ENCODE assay signal across 1 fruit fly cellular context in the genomic region with DNA sequence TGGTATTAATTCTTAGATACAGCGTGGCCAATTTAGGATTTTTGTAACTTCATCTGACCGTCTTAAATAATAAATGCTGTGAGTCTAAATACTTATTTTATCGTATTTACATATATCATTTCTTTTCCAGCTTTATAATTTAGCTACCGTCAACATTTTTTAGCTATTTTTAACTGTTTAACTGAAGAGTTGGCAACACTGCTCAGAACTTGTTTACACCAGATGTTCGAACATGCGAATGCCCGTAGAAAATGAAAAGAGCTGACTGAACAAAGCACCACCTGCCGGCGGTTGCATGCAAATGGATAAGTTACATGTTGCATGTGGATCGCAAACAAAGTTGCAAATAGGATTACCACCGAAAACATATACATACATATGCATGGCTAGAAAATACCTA.
TF ChIP-seq lines count a peak whose summit lies in the region.

No protein-coding gene starts in this region.

TF ChIP-seq in whole organism, embryonic, 481 proteins besides CTCF, POLR2A, EP300 and RAD21 (continued from another document and continues in another):
- TF ChIP-seq Dfd (GFP tag; optimal IDR thresholded peaks at IDR 0.05; lab: Kevin White, UChicago) (no peak), Hsf (GFP tag; optimal IDR thresholded peaks at IDR 0.05; lab: Kevin White, UChicago) (no peak), ash1 (GFP tag; optimal IDR thresholded peaks at IDR 0.05; lab: Kevin White, UChicago) (no peak), fru (optimal IDR thresholded peaks at IDR 0.05; lab: Kevin White, UChicago) (no peak), dmrt99B (tag; optimal IDR thresholded peaks at IDR 0.05; lab: Kevin White, UChicago) (no peak), CG14860 (GFP tag; IDR thresholded peaks at IDR 0.05; lab: Robert Waterston, UW; ENCODE audit: partially characterized antibody) (no peak), run (tag; optimal IDR thresholded peaks at IDR 0.05; lab: Kevin White, UChicago) (no peak), ase (GFP tag; IDR thresholded peaks at IDR 0.05; lab: Robert Waterston, UW) (no peak), Doc2 (GFP tag; IDR thresholded peaks at IDR 0.05; lab: Robert Waterston, UW) (no peak), unc-4 (GFP tag; IDR thresholded peaks at IDR 0.05; lab: Robert Waterston, UW; ENCODE audit: partially characterized antibody) (no peak), CG10543 (GFP tag; optimal IDR thresholded peaks at IDR 0.05; lab: Kevin White, UChicago) (no peak), CG3163 (GFP tag; optimal IDR thresholded peaks at IDR 0.05; lab: Kevin White, UChicago) (no peak), crp (GFP tag; optimal IDR thresholded peaks at IDR 0.05; lab: Kevin White, UChicago) (peak in 1 of 2 experiments; percentile 30), CG31441 (GFP tag; IDR thresholded peaks at IDR 0.05; lab: Robert Waterston, UW) (0 out of 2 replicates have a peak, but pooled peaks have one; percentile 14), CG18619 (GFP tag; optimal IDR thresholded peaks at IDR 0.05; lab: Kevin White, UChicago) (no peak), zen (tag; optimal IDR thresholded peaks at IDR 0.05; lab: Kevin White, UChicago) (no peak), gcm (GFP tag; optimal IDR thresholded peaks at IDR 0.05; lab: Kevin White, UChicago) (peak; percentile 7), gro (GFP tag; optimal IDR thresholded peaks at IDR 0.05; lab: Kevin White, UChicago) (no peak), CG17912 (GFP tag; optimal IDR thresholded peaks at IDR 0.05; lab: Kevin White, UChicago) (no peak), zf30C (GFP tag; optimal IDR thresholded peaks at IDR 0.05; lab: Kevin White, UChicago) (no peak), rib (GFP tag; IDR thresholded peaks at IDR 0.05; lab: Robert Waterston, UW) (no peak), ab (GFP tag; optimal IDR thresholded peaks at IDR 0.05; lab: Kevin White, UChicago) (no peak), MESR4 (GFP tag; optimal IDR thresholded peaks at IDR 0.05; lab: Kevin White, UChicago) (no peak), BEAF-32 (GFP tag; optimal IDR thresholded peaks at IDR 0.05; lab: Kevin White, UChicago) (no peak), Atf3 (GFP tag; optimal IDR thresholded peaks at IDR 0.05; lab: Kevin White, UChicago) (no peak), CG32532 (GFP tag; IDR thresholded peaks at IDR 0.05; lab: Robert Waterston, UW) (peak; percentile 52; the same call in 1 of the 2 replicates), HmgZ (tag; optimal IDR thresholded peaks at IDR 0.05; lab: Kevin White, UChicago) (peak; percentile 4), onecut (GFP tag; IDR thresholded peaks at IDR 0.05; lab: Robert Waterston, UW) (no peak), CG7987 (GFP tag; optimal IDR thresholded peaks at IDR 0.05; lab: Kevin White, UChicago) (no peak), CG31388 (GFP tag; optimal IDR thresholded peaks at IDR 0.05; lab: Kevin White, UChicago) (no peak), CG4617 (GFP tag; optimal IDR thresholded peaks at IDR 0.05; lab: Kevin White, UChicago; ENCODE audit: borderline replicate concordance) (no peak), CG1233 (GFP tag; optimal IDR thresholded peaks at IDR 0.05; lab: Kevin White, UChicago) (no peak), Elba2 (GFP tag; optimal IDR thresholded peaks at IDR 0.05; lab: Kevin White, UChicago) (no peak), klu (GFP tag; IDR thresholded peaks at IDR 0.05; lab: Robert Waterston, UW) (no peak), Ets97D (GFP tag; optimal IDR thresholded peaks at IDR 0.05; lab: Kevin White, UChicago) (no peak), CG12942 (GFP tag; optimal IDR thresholded peaks at IDR 0.05; lab: Kevin White, UChicago) (no peak), sens (GFP tag; lab: Kevin White, UChicago) (peak; percentile 72), Spps (tag; optimal IDR thresholded peaks at IDR 0.05; lab: Kevin White, UChicago) (no peak), Aef1 (GFP tag; IDR thresholded peaks at IDR 0.05; lab: Robert Waterston, UW) (no peak), CG11093 (GFP tag; IDR thresholded peaks at IDR 0.05; lab: Robert Waterston, UW) (no peak), cad (GFP tag; optimal IDR thresholded peaks at IDR 0.05; lab: Kevin White, UChicago) (no peak), Ptx1 (GFP tag; IDR thresholded peaks at IDR 0.05; lab: Robert Waterston, UW) (no peak), en (GFP tag; optimal IDR thresholded peaks at IDR 0.05; lab: Kevin White, UChicago) (no peak), dm (GFP tag; optimal IDR thresholded peaks at IDR 0.05; lab: Kevin White, UChicago) (no peak), Asciz (GFP tag; optimal IDR thresholded peaks at IDR 0.05; lab: Kevin White, UChicago) (no peak), tin (GFP tag; optimal IDR thresholded peaks at IDR 0.05; lab: Kevin White, UChicago) (peak; percentile 6), ttk (GFP tag; IDR thresholded peaks at IDR 0.05; lab: Robert Waterston, UW) (no peak), CG10431 (GFP tag; optimal IDR thresholded peaks at IDR 0.05; lab: Kevin White, UChicago) (no peak), Scr (GFP tag; IDR thresholded peaks at IDR 0.05; lab: Robert Waterston, UW; ENCODE audit: partially characterized antibody) (no peak), exex (tag; optimal IDR thresholded peaks at IDR 0.05; lab: Kevin White, UChicago) (no peak), cato (GFP tag; optimal IDR thresholded peaks at IDR 0.05; lab: Kevin White, UChicago; ENCODE audit: borderline replicate concordance) (no peak), CG15514 (GFP tag; optimal IDR thresholded peaks at IDR 0.05; lab: Kevin White, UChicago) (peak; percentile 54), nau (GFP tag; optimal IDR thresholded peaks at IDR 0.05; lab: Kevin White, UChicago) (no peak), bab2 (GFP tag; optimal IDR thresholded peaks at IDR 0.05; lab: Kevin White, UChicago) (no peak), emc (GFP tag; optimal IDR thresholded peaks at IDR 0.05; lab: Kevin White, UChicago) (no peak), TFAM (GFP tag; optimal IDR thresholded peaks at IDR 0.05; lab: Kevin White, UChicago) (no peak), CG2678 (tag; optimal IDR thresholded peaks at IDR 0.05; lab: Kevin White, UChicago) (peak; percentile 11), CG10654 (GFP tag; optimal IDR thresholded peaks at IDR 0.05; lab: Kevin White, UChicago) (no peak), B-H1 (GFP tag; IDR thresholded peaks at IDR 0.05; lab: Robert Waterston, UW) (no peak), CG14667 (GFP tag; IDR thresholded peaks at IDR 0.05; lab: Robert Waterston, UW) (no peak), gcm2 (GFP tag; optimal IDR thresholded peaks at IDR 0.05; lab: Kevin White, UChicago) (no peak), CG18764 (GFP tag; optimal IDR thresholded peaks at IDR 0.05; lab: Kevin White, UChicago) (no peak), CG4424 (GFP tag; optimal IDR thresholded peaks at IDR 0.05; lab: Kevin White, UChicago) (no peak), pita (GFP tag; optimal IDR thresholded peaks at IDR 0.05; lab: Kevin White, UChicago) (no peak), wek (GFP tag; optimal IDR thresholded peaks at IDR 0.05; lab: Kevin White, UChicago) (no peak), CG33557 (GFP tag; optimal IDR thresholded peaks at IDR 0.05; lab: Kevin White, UChicago) (peak; percentile 36), CG14965 (GFP tag; optimal IDR thresholded peaks at IDR 0.05; lab: Kevin White, UChicago; ENCODE audit: borderline replicate concordance) (no peak), oc (tag; optimal IDR thresholded peaks at IDR 0.05; lab: Kevin White, UChicago) (peak; percentile 74), sima (GFP tag; optimal IDR thresholded peaks at IDR 0.05; lab: Kevin White, UChicago) (no peak), Hey (tag; optimal IDR thresholded peaks at IDR 0.05; lab: Kevin White, UChicago) (no peak), toy (GFP tag; IDR thresholded peaks at IDR 0.05; lab: Robert Waterston, UW) (no peak), HLH3B (GFP tag; IDR thresholded peaks at IDR 0.05; lab: Robert Waterston, UW) (no peak), luna (GFP tag; optimal IDR thresholded peaks at IDR 0.05; lab: Kevin White, UChicago) (no peak), CG3726 (GFP tag; IDR thresholded peaks at IDR 0.05; lab: Robert Waterston, UW) (no peak), scrt (GFP tag; optimal IDR thresholded peaks at IDR 0.05; lab: Kevin White, UChicago) (peak; percentile 49), CG34224 (GFP tag; IDR thresholded peaks at IDR 0.05; lab: Robert Waterston, UW; ENCODE audit: partially characterized antibody) (no peak), ro (GFP tag; IDR thresholded peaks at IDR 0.05; lab: Robert Waterston, UW) (no peak), CG11695 (GFP tag; IDR thresholded peaks at IDR 0.05; lab: Robert Waterston, UW) (no peak), CG1529 (GFP tag; optimal IDR thresholded peaks at IDR 0.05; lab: Kevin White, UChicago) (no peak), CG18262 (tag; optimal IDR thresholded peaks at IDR 0.05; lab: Kevin White, UChicago) (peak; percentile 4), CG8281 (tag; optimal IDR thresholded peaks at IDR 0.05; lab: Kevin White, UChicago) (no peak), stc (GFP tag; IDR thresholded peaks at IDR 0.05; lab: Robert Waterston, UW) (no peak), wdn (GFP tag; IDR thresholded peaks at IDR 0.05; lab: Robert Waterston, UW) (no peak), Sin3A (optimal IDR thresholded peaks at IDR 0.05; lab: Kevin White, UChicago) (no peak), Optix (GFP tag; IDR thresholded peaks at IDR 0.05; lab: Robert Waterston, UW) (no peak), NC2α (GFP tag; optimal IDR thresholded peaks at IDR 0.05; lab: Kevin White, UChicago) (no peak), CG10462 (GFP tag; optimal IDR thresholded peaks at IDR 0.05; lab: Kevin White, UChicago) (no peak), tap (tag; optimal IDR thresholded peaks at IDR 0.05; lab: Kevin White, UChicago) (no peak), Vsx1 (GFP tag; optimal IDR thresholded peaks at IDR 0.05; lab: Kevin White, UChicago) (peak; percentile 16), zfh1 (GFP tag; IDR thresholded peaks at IDR 0.05; lab: Robert Waterston, UW) (no peak), tgo (GFP tag; IDR thresholded peaks at IDR 0.05; lab: Robert Waterston, UW) (no peak), Nf-YB (GFP tag; optimal IDR thresholded peaks at IDR 0.05; lab: Kevin White, UChicago) (no peak), CG30431 (GFP tag; optimal IDR thresholded peaks at IDR 0.05; lab: Kevin White, UChicago) (no peak), E2f2 (GFP tag; IDR thresholded peaks at IDR 0.05; lab: Robert Waterston, UW) (no peak), Nf-YC (tag; optimal IDR thresholded peaks at IDR 0.05; lab: Kevin White, UChicago) (no peak), Drgx (GFP tag; IDR thresholded peaks at IDR 0.05; lab: Robert Waterston, UW) (no peak), CG42726 (GFP tag; IDR thresholded peaks at IDR 0.05; lab: Robert Waterston, UW; ENCODE audit: partially characterized antibody) (no peak), CG17802 (tag; optimal IDR thresholded peaks at IDR 0.05; lab: Kevin White, UChicago) (no peak), CG12299 (tag; optimal IDR thresholded peaks at IDR 0.05; lab: Kevin White, UChicago) (no peak), CG17568 (GFP tag; optimal IDR thresholded peaks at IDR 0.05; lab: Kevin White, UChicago) (no peak), Adf1 (GFP tag; IDR thresholded peaks at IDR 0.05; lab: Robert Waterston, UW) (no peak), sna (GFP tag; IDR thresholded peaks at IDR 0.05; lab: Robert Waterston, UW; ENCODE audit: partially characterized antibody) (no peak), jing (GFP tag; optimal IDR thresholded peaks at IDR 0.05; lab: Kevin White, UChicago) (no peak), CG10979 (tag; optimal IDR thresholded peaks at IDR 0.05; lab: Kevin White, UChicago) (no peak), trh (GFP tag; optimal IDR thresholded peaks at IDR 0.05; lab: Kevin White, UChicago) (no peak), gt (GFP tag; IDR thresholded peaks at IDR 0.05; lab: Robert Waterston, UW) (no peak), az2 (GFP tag; optimal IDR thresholded peaks at IDR 0.05; lab: Kevin White, UChicago) (no peak), kay (GFP tag; optimal IDR thresholded peaks at IDR 0.05; lab: Kevin White, UChicago) (no peak), Trl (optimal IDR thresholded peaks at IDR 0.05; lab: Kevin White, UChicago) (no peak), Trl (GFP tag; optimal IDR thresholded peaks at IDR 0.05; lab: Kevin White, UChicago) (no peak), CG16863 (GFP tag; optimal IDR thresholded peaks at IDR 0.05; lab: Kevin White, UChicago) (no peak), Sox100B (GFP tag; optimal IDR thresholded peaks at IDR 0.05; lab: Kevin White, UChicago) (no peak), ara (GFP tag; IDR thresholded peaks at IDR 0.05; lab: Robert Waterston, UW) (no peak), ems (GFP tag; optimal IDR thresholded peaks at IDR 0.05; lab: Kevin White, UChicago) (no peak), hkb (optimal IDR thresholded peaks at IDR 0.05; lab: Kevin White, UChicago) (no peak), hkb (GFP tag; IDR thresholded peaks at IDR 0.05; lab: Robert Waterston, UW) (no peak), CG18599 (GFP tag; optimal IDR thresholded peaks at IDR 0.05; lab: Kevin White, UChicago) (no peak), seq (GFP tag; IDR thresholded peaks at IDR 0.05; lab: Robert Waterston, UW) (no peak), maf-S (GFP tag; optimal IDR thresholded peaks at IDR 0.05; lab: Kevin White, UChicago) (no peak), ftz-f1 (GFP tag; optimal IDR thresholded peaks at IDR 0.05; lab: Kevin White, UChicago) (no peak), CrebB (tag; optimal IDR thresholded peaks at IDR 0.05; lab: Kevin White, UChicago) (no peak), dysf (GFP tag; IDR thresholded peaks at IDR 0.05; lab: Robert Waterston, UW) (no peak), Ets65A (GFP tag; lab: Kevin White, UChicago) (no peak), Awh (GFP tag; IDR thresholded peaks at IDR 0.05; lab: Robert Waterston, UW) (no peak), Hr51 (GFP tag; optimal IDR thresholded peaks at IDR 0.05; lab: Kevin White, UChicago) (peak in 1 of 2 experiments; percentile 9), caup (GFP tag; optimal IDR thresholded peaks at IDR 0.05; lab: Kevin White, UChicago; ENCODE audit: severe bottlenecking) (no peak), fu2 (GFP tag; optimal IDR thresholded peaks at IDR 0.05; lab: Kevin White, UChicago) (no peak), slbo (GFP tag; IDR thresholded peaks at IDR 0.05; lab: Robert Waterston, UW) (peak; percentile 15; the same call in 1 of the 2 replicates), kni (GFP tag; optimal IDR thresholded peaks at IDR 0.05; lab: Kevin White, UChicago) (no peak), crol (GFP tag; IDR thresholded peaks at IDR 0.05; lab: Robert Waterston, UW) (no peak), CG1832 (GFP tag; optimal IDR thresholded peaks at IDR 0.05; lab: Kevin White, UChicago) (no peak), Hmr (GFP tag; optimal IDR thresholded peaks at IDR 0.05; lab: Kevin White, UChicago) (peak; percentile 6), CG10274 (GFP tag; optimal IDR thresholded peaks at IDR 0.05; lab: Kevin White, UChicago) (no peak), Six4 (GFP tag; optimal IDR thresholded peaks at IDR 0.05; lab: Kevin White, UChicago) (no peak), CG6272 (GFP tag; IDR thresholded peaks at IDR 0.05; lab: Robert Waterston, UW) (no peak)
